Fruit fly (Drosophila melanogaster) whole organism, embryonic: ENCODE measurements around the gene Irc.

ENCODE experiments used
- Abd-B ChIP-seq: fragments of 200-800 bp; sonication (Bioruptor generic); optimal IDR thresholded peaks from 2 replicates; lab custom pipeline; 2018; ENCODE audit warnings: missing biosample characterization, mild to moderate bottlenecking, missing genetic modification characterization, moderate library complexity
- CG10431 ChIP-seq: fragments of 200-800 bp; sonication (Bioruptor generic); optimal IDR thresholded peaks from 3 replicates; lab custom pipeline; 2018; ENCODE audit warnings: missing biosample characterization, mild to moderate bottlenecking, missing genetic modification characterization
- CG12104 ChIP-seq: fragments of 200-800 bp; sonication (Bioruptor generic); optimal IDR thresholded peaks from 3 replicates; lab custom pipeline; 2016; ENCODE audit warnings: missing biosample characterization, missing genetic modification characterization
- CG12219 ChIP-seq: fragments of 200-800 bp; sonication (Bioruptor generic); optimal IDR thresholded peaks from 3 replicates; lab custom pipeline; 2018; ENCODE audit warnings: missing biosample characterization, mild to moderate bottlenecking, missing genetic modification characterization
- CG12744 ChIP-seq: fragments of 200-800 bp; sonication (Bioruptor generic); optimal IDR thresholded peaks from 2 replicates; lab custom pipeline; 2016; ENCODE audit warnings: missing biosample characterization, missing genetic modification characterization
- CG12769 ChIP-seq: fragments of 200-800 bp; sonication (Bioruptor generic); optimal IDR thresholded peaks from 2 replicates; lab custom pipeline; 2019; ENCODE audit warnings: missing biosample characterization, mild to moderate bottlenecking, missing genetic modification characterization, moderate library complexity
- CG13894 ChIP-seq: fragments of 200-800 bp; sonication (Bioruptor generic); optimal IDR thresholded peaks from 3 replicates; lab custom pipeline; 2018; ENCODE audit warnings: missing biosample characterization, mild to moderate bottlenecking, missing genetic modification characterization, moderate library complexity
- CG14050 ChIP-seq: fragments of 200-800 bp; sonication (Bioruptor generic); IDR thresholded peaks from 3 replicates; pipeline ENCODE4 v1.3.6; 2022; ENCODE audit warnings: missing biosample characterization, missing genetic modification characterization
- CG15479 ChIP-seq: fragments of 200-800 bp; sonication (Bioruptor generic); optimal IDR thresholded peaks from 3 replicates; lab custom pipeline; 2019; ENCODE audit warnings: missing biosample characterization, mild to moderate bottlenecking, missing genetic modification characterization, moderate library complexity
- CG1647 ChIP-seq: fragments of 200-800 bp; sonication (Bioruptor generic); optimal IDR thresholded peaks from 3 replicates; lab custom pipeline; 2016; ENCODE audit warnings: missing biosample characterization, missing genetic modification characterization
- CG17568 ChIP-seq: fragments of 200-800 bp; sonication (Bioruptor generic); optimal IDR thresholded peaks from 2 replicates; lab custom pipeline; 2018; ENCODE audit warnings: missing biosample characterization, mild to moderate bottlenecking, missing genetic modification characterization, moderate library complexity
- CG30020 ChIP-seq: fragments of 200-800 bp; optimal IDR thresholded peaks from 2 replicates; lab custom pipeline; 2019; ENCODE audit warnings: missing biosample characterization, mild to moderate bottlenecking, missing genetic modification characterization, moderate library complexity
- CG31365 ChIP-seq: fragments of 200-800 bp; sonication (Bioruptor generic); optimal IDR thresholded peaks from 2 replicates; lab custom pipeline; 2018; ENCODE audit warnings: missing biosample characterization, mild to moderate bottlenecking, missing genetic modification characterization
- CG4617 ChIP-seq: fragments of 200-800 bp; sonication (Bioruptor generic); optimal IDR thresholded peaks from 3 replicates; lab custom pipeline; 2016; ENCODE audit warnings: missing biosample characterization, missing genetic modification characterization, borderline replicate concordance
- CG6254 ChIP-seq: fragments of 200-800 bp; sonication (Bioruptor generic); optimal IDR thresholded peaks from 3 replicates; lab custom pipeline; 2017; ENCODE audit warnings: mild to moderate bottlenecking, missing biosample characterization, missing genetic modification reagents, missing genetic modification characterization
- CG6683 ChIP-seq: fragments of 200-800 bp; sonication (Bioruptor generic); optimal IDR thresholded peaks from 2 replicates; lab custom pipeline; 2017; ENCODE audit warnings: missing biosample characterization, mild to moderate bottlenecking, missing genetic modification characterization, missing genetic modification reagents
- CG7271 ChIP-seq: fragments of 200-800 bp; sonication (Bioruptor generic); optimal IDR thresholded peaks from 2 replicates; lab custom pipeline; 2018; ENCODE audit warnings: missing biosample characterization, mild to moderate bottlenecking, missing genetic modification characterization, moderate library complexity
- Camta ChIP-seq: fragments of 200-800 bp; sonication (Bioruptor generic); optimal IDR thresholded peaks from 2 replicates; lab custom pipeline; 2016; ENCODE audit warnings: missing biosample characterization, missing genetic modification characterization
- Drgx ChIP-seq: fragments of 200-800 bp; sonication (Bioruptor generic); IDR thresholded peaks from 2 replicates; pipeline ENCODE4 v1.3.6; 2022; ENCODE audit warnings: missing biosample characterization, missing genetic modification characterization
- GATAe ChIP-seq: fragments of 200-800 bp; sonication (Bioruptor generic); conservative IDR thresholded peaks from 2 replicates; pipeline ENCODE4 v1.3.6; 2022; ENCODE audit warnings: missing biosample characterization, missing genetic modification characterization
- HHEX ChIP-seq: fragments of 200-800 bp; sonication (Bioruptor generic); optimal IDR thresholded peaks from 3 replicates; lab custom pipeline; 2017; ENCODE audit warnings: missing biosample characterization, mild to moderate bottlenecking, missing genetic modification characterization, missing genetic modification reagents
- Hmx ChIP-seq: fragments of 200-800 bp; sonication (Bioruptor generic); optimal IDR thresholded peaks from 2 replicates; lab custom pipeline; 2016; ENCODE audit warnings: missing biosample characterization, missing genetic modification characterization
- Hr78 ChIP-seq, 2 experiments: fragments of 200-800 bp in 1 of 2; fragments of >200 bp in 1 of 2; sonication (Bioruptor generic) in 1 of 2; optimal IDR thresholded peaks; 2 replicates each; lab custom pipeline; 2017 to 2019; ENCODE audit warnings: missing biosample characterization in 2 of 2, missing genetic modification characterization in 2 of 2, mild to moderate bottlenecking in 1 of 2, moderate library complexity in 1 of 2
- Myb ChIP-seq: fragments of 200-800 bp; sonication (Bioruptor generic); optimal IDR thresholded peaks from 2 replicates; lab custom pipeline; 2016; ENCODE audit warnings: missing biosample characterization, missing genetic modification characterization
- NC2β ChIP-seq: fragments of 200-800 bp; sonication (Bioruptor generic); optimal IDR thresholded peaks from 2 replicates; lab custom pipeline; 2016; ENCODE audit warnings: missing biosample characterization, missing genetic modification characterization
- Nf-YB ChIP-seq: fragments of 200-800 bp; sonication (Bioruptor generic); optimal IDR thresholded peaks from 3 replicates; lab custom pipeline; 2019; ENCODE audit warnings: missing biosample characterization, mild to moderate bottlenecking, missing genetic modification characterization, moderate library complexity
- Ptx1 ChIP-seq: fragments of 200-800 bp; sonication (Bioruptor generic); IDR thresholded peaks from 2 replicates; pipeline ENCODE4 v1.3.6; 2022; ENCODE audit warnings: missing biosample characterization, missing genetic modification characterization
- Sox102F ChIP-seq: fragments of 200-800 bp; sonication (Bioruptor generic); optimal IDR thresholded peaks from 2 replicates; lab custom pipeline; 2018; ENCODE audit warnings: missing biosample characterization, mild to moderate bottlenecking, missing genetic modification characterization, moderate library complexity
- az2 ChIP-seq: fragments of 200-800 bp; sonication (Bioruptor generic); optimal IDR thresholded peaks from 3 replicates; lab custom pipeline; 2016; ENCODE audit warnings: missing biosample characterization, missing genetic modification characterization
- fd64A ChIP-seq: fragments of 200-800 bp; sonication (Bioruptor generic); optimal IDR thresholded peaks from 3 replicates; lab custom pipeline; 2018; ENCODE audit warnings: missing biosample characterization, mild to moderate bottlenecking, missing genetic modification characterization
- gt ChIP-seq: fragments of 200-800 bp; sonication (Bioruptor generic); IDR thresholded peaks from 2 replicates; pipeline ENCODE4 v1.3.6; 2022; ENCODE audit warnings: missing biosample characterization, missing genetic modification characterization
- ham ChIP-seq: fragments of 200-800 bp; sonication (Bioruptor generic); IDR thresholded peaks from 2 replicates; pipeline ENCODE4 v1.3.6; 2022; ENCODE audit warnings: missing biosample characterization, missing genetic modification characterization
- hbn ChIP-seq: fragments of 200-800 bp; sonication (Bioruptor generic); IDR thresholded peaks from 2 replicates; pipeline ENCODE4 v1.3.6; 2022; ENCODE audit warnings: missing biosample characterization, missing genetic modification characterization; ENCODE audit not compliant: partially characterized antibody
- jumu ChIP-seq: fragments of 200-800 bp; sonication (Bioruptor generic); optimal IDR thresholded peaks from 3 replicates; lab custom pipeline; 2016; ENCODE audit warnings: missing biosample characterization, missing genetic modification characterization
- klu ChIP-seq: fragments of 200-800 bp; sonication (Bioruptor generic); IDR thresholded peaks from 2 replicates; pipeline ENCODE4 v1.3.6; 2022; ENCODE audit warnings: missing biosample characterization, missing genetic modification characterization
- knrl ChIP-seq: fragments of 200-800 bp; sonication (Bioruptor generic); IDR thresholded peaks from 3 replicates; pipeline ENCODE4 v1.3.6; 2022; ENCODE audit warnings: missing biosample characterization, missing genetic modification characterization; ENCODE audit not compliant: partially characterized antibody
- lola ChIP-seq, 3 experiments: fragments of >200 bp in 2 of 3; fragments of 200-800 bp in 1 of 3; sonication (Bioruptor generic) in 1 of 3; optimal IDR thresholded peaks; 2 replicates each; lab custom pipeline; 2017 to 2019; ENCODE audit warnings: missing biosample characterization in 3 of 3, missing genetic modification characterization in 3 of 3, mild to moderate bottlenecking in 1 of 3, moderate library complexity in 1 of 3
- maf-S ChIP-seq: fragments of 200-800 bp; sonication (Bioruptor generic); optimal IDR thresholded peaks from 2 replicates; lab custom pipeline; 2016; ENCODE audit warnings: missing biosample characterization, missing genetic modification characterization
- pum ChIP-seq: fragments of 200-800 bp; sonication (Bioruptor generic); optimal IDR thresholded peaks from 2 replicates; lab custom pipeline; 2016; ENCODE audit warnings: missing biosample characterization, missing genetic modification characterization
- ranshi ChIP-seq: fragments of 200-800 bp; sonication (Bioruptor generic); IDR thresholded peaks from 2 replicates; pipeline ENCODE4 v1.3.6; 2022; ENCODE audit warnings: missing biosample characterization, missing genetic modification characterization
- sim ChIP-seq: fragments of 200-800 bp; sonication (Bioruptor generic); IDR thresholded peaks from 2 replicates; pipeline ENCODE4 v1.3.6; 2022; ENCODE audit warnings: missing biosample characterization, missing genetic modification characterization
- so ChIP-seq: fragments of 200-800 bp; sonication (Bioruptor generic); IDR thresholded peaks from 3 replicates; pipeline ENCODE4 v1.3.6; 2022; ENCODE audit warnings: missing biosample characterization, missing genetic modification characterization
- unpg ChIP-seq: fragments of 200-800 bp; sonication (Bioruptor generic); optimal IDR thresholded peaks from 3 replicates; lab custom pipeline; 2018; ENCODE audit warnings: missing biosample characterization, mild to moderate bottlenecking, missing genetic modification characterization, moderate library complexity
- vvl ChIP-seq: fragments of 200-800 bp; sonication (Bioruptor generic); IDR thresholded peaks from 2 replicates; pipeline ENCODE4 v1.3.6; 2022; ENCODE audit warnings: missing biosample characterization, missing genetic modification characterization
- wdn ChIP-seq: fragments of 200-800 bp; sonication (Bioruptor generic); IDR thresholded peaks from 2 replicates; pipeline ENCODE4 v1.3.6; 2022; ENCODE audit warnings: missing biosample characterization, missing genetic modification characterization

Gene Irc

dm6 chr3R:17002218-17003110 is at the start of gene Irc, which contains the start of gene Sf3a1 (continued):
- TF ChIP-seq wdn (GFP tag; lab: Robert Waterston, UW) (no peak), CG6254 (GFP tag; lab: Kevin White, UChicago) (no peak), fd64A (GFP tag; lab: Kevin White, UChicago) (no peak), Drgx (peak; percentile 20; the same call in 1 of the 2 replicates), ham (no peak), CG30020 (tag; lab: Kevin White, UChicago) (peak; percentile 18), CG12744 (GFP tag; lab: Kevin White, UChicago) (no peak), HHEX (GFP tag; lab: Kevin White, UChicago) (no peak), CG14050 (GFP tag; lab: Robert Waterston, UW) (no peak), pum (GFP tag; lab: Kevin White, UChicago) (peak; percentile 7), CG17568 (peak; percentile 100), sim (no peak), CG1647 (GFP tag; lab: Kevin White, UChicago) (peak; percentile 11), Sox102F (GFP tag; lab: Kevin White, UChicago) (no peak), hbn (GFP tag; lab: Robert Waterston, UW) (peak; percentile 97), CG13894 (peak; percentile 42), GATAe (GFP tag; lab: Robert Waterston, UW) (no peak), ranshi (GFP tag; lab: Robert Waterston, UW) (no peak), CG6683 (no peak), CG10431 (peak; percentile 47), Myb (peak; percentile 41), CG7271 (tag; lab: Kevin White, UChicago) (no peak), CG15479 (GFP tag; lab: Kevin White, UChicago) (no peak), CG31365 (tag; lab: Kevin White, UChicago) (no peak), az2 (GFP tag; lab: Kevin White, UChicago) (no peak), klu (GFP tag; lab: Robert Waterston, UW) (no peak), CG4617 (GFP tag; lab: Kevin White, UChicago) (peak; percentile 90)
- TF ChIP-seq, all 482 proteins: peak for 168

dm6 chr3R:16954423-16954822 is 48.3 kb upstream of the Irc start:
- peak; percentile 3 for TF ChIP-seq Nf-YB
- TF ChIP-seq unpg (GFP tag; lab: Kevin White, UChicago), result no peak
- peak; percentile 80 for TF ChIP-seq CG12769 (tag; lab: Kevin White, UChicago)
- TF ChIP-seq Abd-B (GFP tag; lab: Kevin White, UChicago), result peak; percentile 21
- TF ChIP-seq vvl (GFP tag; lab: Robert Waterston, UW), result peak; percentile 93
- no peak for TF ChIP-seq lola (GFP tag; optimal IDR thresholded peaks at IDR 0.05; lab: Kevin White, UChicago)

dm6 chr3R:16957759-16958536 is 44.7 kb upstream of the Irc start:
- no peak for TF ChIP-seq Camta (GFP tag; lab: Kevin White, UChicago)
- TF ChIP-seq gt (GFP tag; lab: Robert Waterston, UW), result no peak
- peak; percentile 47 for TF ChIP-seq CG12219 (GFP tag; lab: Kevin White, UChicago)
- no peak for TF ChIP-seq maf-S
- peak; percentile 80 for TF ChIP-seq CG12104 (GFP tag; lab: Kevin White, UChicago)
- peak; percentile 67 for TF ChIP-seq Ptx1 (GFP tag; lab: Robert Waterston, UW)
- peak; percentile 57; the same call in 2 of the 3 replicates for TF ChIP-seq so (GFP tag; lab: Robert Waterston, UW)
- TF ChIP-seq jumu, result no peak
- peak; percentile 60 for TF ChIP-seq vvl (GFP tag; lab: Robert Waterston, UW)
- TF ChIP-seq Hr78 (GFP tag; optimal IDR thresholded peaks at IDR 0.05; lab: Kevin White, UChicago), result peak in 1 of 2 experiments; percentile 61
- no peak; the same call in 2 of the 3 replicates for TF ChIP-seq knrl
- no peak for TF ChIP-seq Hmx (GFP tag; lab: Kevin White, UChicago)
- no peak for TF ChIP-seq NC2β (GFP tag; lab: Kevin White, UChicago)
